Worm (Caenorhabditis elegans) whole organism, midembryonic: ENCODE measurements around the gene prx-13.

Experiments
- T22C8.4 ChIP-seq: fragments of 200-800 bp; sonication (Bioruptor generic); IDR thresholded peaks from 2 replicates; pipeline ENCODE4 v1.3.6; 2022; ENCODE audit warnings: missing genetic modification characterization, missing compliant biosample characterization
- cog-1 ChIP-seq: sonication (generic microtip); optimal IDR thresholded peaks from 2 replicates; lab custom pipeline; 2016; ENCODE audit warnings: missing genetic modification characterization, missing compliant biosample characterization
- flt-1 ChIP-seq: fragments of 200-800 bp; sonication (Bioruptor generic); IDR thresholded peaks from 2 replicates; pipeline ENCODE4 v1.3.6; 2022; ENCODE audit warnings: missing genetic modification characterization, missing compliant biosample characterization
- ztf-23 ChIP-seq: fragments of 200-800 bp; sonication (Bioruptor generic); IDR thresholded peaks from 2 replicates; pipeline ENCODE4 v1.3.6; 2022; ENCODE audit warnings: missing genetic modification reagents, missing genetic modification characterization, missing compliant biosample characterization

DNA sequence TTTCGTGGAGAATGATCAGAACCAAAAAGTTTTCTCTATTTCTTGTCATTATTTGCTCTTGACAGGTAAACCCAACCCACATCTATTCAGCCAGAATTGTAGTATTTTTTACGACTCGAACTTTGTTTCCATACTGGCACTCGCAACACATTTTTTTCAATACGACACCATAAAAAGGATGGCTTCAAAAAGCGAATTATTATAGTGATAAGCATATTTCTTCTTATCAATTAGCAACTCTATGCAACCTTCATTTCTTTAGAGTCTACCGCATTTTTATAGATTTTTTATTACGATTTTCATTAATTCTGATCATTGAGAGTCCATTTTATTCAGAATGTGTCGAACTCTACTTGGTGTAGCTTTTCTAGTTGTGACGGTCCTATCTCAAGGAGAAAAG, 19.3 kb downstream of the prx-13 start, which contains the start of gene ctsa-3.1:
- TF ChIP-seq cog-1 (tag; lab: Kevin White, UChicago): no peak
- no peak for TF ChIP-seq ztf-23 (GFP tag; lab: Robert Waterston, UW)
- no peak for TF ChIP-seq flt-1 (GFP tag; lab: Robert Waterston, UW)
- no peak for TF ChIP-seq T22C8.4 (GFP tag; lab: Robert Waterston, UW)
